Worm (Caenorhabditis elegans) whole organism, L4 larva: Measurements from ENCODE around the gene spe-10.

Experiments used
- F44E2.7 ChIP-seq: fragments of 200-800 bp; sonication (Bioruptor generic); IDR thresholded peaks from 2 replicates; pipeline ENCODE4 v2.1.2; 2022; ENCODE audit warnings: missing genetic modification characterization, missing compliant biosample characterization
- F49E8.2 ChIP-seq: sonication (generic microtip); optimal IDR thresholded peaks from 2 replicates; lab custom pipeline; 2016; ENCODE audit warnings: missing compliant biosample characterization, mild to moderate bottlenecking, missing genetic modification characterization, borderline replicate concordance
- T20F7.1 ChIP-seq: fragments of 200-800 bp; sonication (Bioruptor generic); optimal IDR thresholded peaks from 2 replicates; lab custom pipeline; 2018; ENCODE audit warnings: mild to moderate bottlenecking, missing genetic modification characterization, missing compliant biosample characterization
- T26A8.4 ChIP-seq: fragments of 200-800 bp; sonication (Bioruptor generic); IDR thresholded peaks from 2 replicates; pipeline ENCODE4 v1.3.6; 2022; ENCODE audit warnings: missing genetic modification characterization, missing compliant biosample characterization
- Y105C5A.15 ChIP-seq: fragments of 200-800 bp; sonication (Bioruptor generic); IDR thresholded peaks from 2 replicates; pipeline ENCODE4 v1.3.6; 2022; ENCODE audit warnings: missing genetic modification characterization, missing compliant biosample characterization
- Y48G9A.11 ChIP-seq: fragments of 200-800 bp; sonication (Bioruptor generic); IDR thresholded peaks from 2 replicates; pipeline ENCODE4 v1.3.6; 2022; ENCODE audit warnings: missing genetic modification reagents, missing genetic modification characterization, missing compliant biosample characterization
- Y75B8A.6 ChIP-seq: fragments of 200-800 bp; sonication (Bioruptor generic); IDR thresholded peaks from 2 replicates; pipeline ENCODE4 v1.3.6; 2022; ENCODE audit warnings: missing genetic modification reagents, missing genetic modification characterization, missing compliant biosample characterization
- ZK337.2 ChIP-seq: fragments of 200-800 bp; sonication (Bioruptor generic); IDR thresholded peaks from 2 replicates; pipeline ENCODE4 v1.3.6; 2022; ENCODE audit warnings: missing genetic modification reagents, missing genetic modification characterization, missing compliant biosample characterization
- ZK546.5 ChIP-seq, 2 experiments: sonication (generic microtip); optimal IDR thresholded peaks; 2 replicates each; lab custom pipeline; 2017; ENCODE audit warnings: missing biosample characterization in 2 of 2, missing genetic modification characterization in 2 of 2
- aha-1 ChIP-seq: fragments of 150-350 bp; peaks from one replicate; lab custom pipeline; 2014; ENCODE audit warnings: missing biosample characterization, missing genetic modification characterization
- aly-2 ChIP-seq: sonication (generic microtip); optimal IDR thresholded peaks from 2 replicates; lab custom pipeline; 2018; ENCODE audit warnings: missing biosample characterization, missing genetic modification characterization
- ama-1 ChIP-seq: fragments of 150-350 bp; optimal IDR thresholded peaks from 2 replicates; lab custom pipeline; 2014; ENCODE audit warnings: inconsistent platforms, mixed read lengths
- arid-1 ChIP-seq: fragments of 200-800 bp; sonication (Bioruptor generic); conservative IDR thresholded peaks from 2 replicates; pipeline ENCODE4 v1.3.6; 2022; ENCODE audit warnings: missing genetic modification reagents, missing genetic modification characterization, missing compliant biosample characterization
- attf-4 ChIP-seq: sonication (generic microtip); optimal IDR thresholded peaks from 3 replicates; lab custom pipeline; 2017; ENCODE audit warnings: missing biosample characterization, missing genetic modification characterization
- ceh-28 ChIP-seq: fragments of 150-350 bp; optimal IDR thresholded peaks from 2 replicates; lab custom pipeline; 2014; ENCODE audit warnings: missing biosample characterization, missing genetic modification reagents, missing genetic modification characterization
- ces-1 ChIP-seq: fragments of 150-350 bp; sonication (generic microtip); optimal IDR thresholded peaks from 4 replicates; lab custom pipeline; 2014; ENCODE audit warnings: missing biosample characterization, missing genetic modification reagents, missing genetic modification characterization
- cey-2 ChIP-seq: sonication (generic microtip); optimal IDR thresholded peaks from 3 replicates; lab custom pipeline; 2017; ENCODE audit warnings: missing genetic modification characterization, mild to moderate bottlenecking, missing compliant biosample characterization, antibody characterized with exemption, borderline replicate concordance; ENCODE audit not compliant: insufficient read depth
- ctbp-1 ChIP-seq: fragments of 200-800 bp; sonication (Bioruptor generic); IDR thresholded peaks from 2 replicates; pipeline ENCODE4 v1.3.6; 2022; ENCODE audit warnings: missing genetic modification reagents, missing genetic modification characterization, missing compliant biosample characterization
- daf-16 ChIP-seq, 3 experiments: sonication (generic microtip); optimal IDR thresholded peaks; 2 replicates each; lab custom pipeline; 2016 to 2017; ENCODE audit warnings: missing genetic modification characterization in 3 of 3, missing genetic modification reagents in 3 of 3, mild to moderate bottlenecking in 2 of 3, missing compliant biosample characterization in 2 of 3, missing biosample characterization in 1 of 3, moderate library complexity in 1 of 3
- dmd-6 ChIP-seq: fragments of 200-800 bp; sonication (Bioruptor generic); IDR thresholded peaks from 2 replicates; pipeline ENCODE4 v1.3.6; 2022; ENCODE audit warnings: missing genetic modification reagents, missing genetic modification characterization, missing compliant biosample characterization
- dmd-8 ChIP-seq: fragments of 200-800 bp; sonication (Bioruptor generic); IDR thresholded peaks from 2 replicates; pipeline ENCODE4 v1.3.6; 2022; ENCODE audit warnings: missing genetic modification characterization, missing compliant biosample characterization
- dpl-1 ChIP-seq: fragments of 150-350 bp; optimal IDR thresholded peaks from 2 replicates; lab custom pipeline; 2014; ENCODE audit warnings: missing biosample characterization, missing genetic modification reagents, missing genetic modification characterization
- duxl-1 ChIP-seq: sonication (generic microtip); optimal IDR thresholded peaks from 2 replicates; lab custom pipeline; 2016; ENCODE audit warnings: mild to moderate bottlenecking, missing genetic modification characterization, moderate library complexity, missing compliant biosample characterization; ENCODE audit not compliant: poor library complexity
- dve-1 ChIP-seq: sonication (generic microtip); optimal IDR thresholded peaks from 2 replicates; lab custom pipeline; 2017; ENCODE audit warnings: antibody characterized with exemption, mild to moderate bottlenecking, missing genetic modification characterization, missing compliant biosample characterization; ENCODE audit not compliant: insufficient read depth
- egl-27 ChIP-seq: sonication (generic microtip); optimal IDR thresholded peaks from 3 replicates; lab custom pipeline; 2017; ENCODE audit warnings: missing biosample characterization, missing genetic modification reagents, missing genetic modification characterization
- gei-8 ChIP-seq: fragments of 200-800 bp; sonication (Bioruptor generic); optimal IDR thresholded peaks from 2 replicates; lab custom pipeline; 2018; ENCODE audit warnings: mild to moderate bottlenecking, missing genetic modification characterization, missing compliant biosample characterization
- hmg-1.1 ChIP-seq: fragments of 200-800 bp; sonication (Bioruptor generic); IDR thresholded peaks from 2 replicates; pipeline ENCODE4 v1.3.6; 2022; ENCODE audit warnings: missing genetic modification reagents, missing genetic modification characterization, missing compliant biosample characterization
- jun-1 ChIP-seq: fragments of 150-350 bp; optimal IDR thresholded peaks from 2 replicates; lab custom pipeline; 2014; ENCODE audit warnings: missing biosample characterization, missing genetic modification reagents, missing genetic modification characterization
- lin-13 ChIP-seq: fragments of 150-350 bp; optimal IDR thresholded peaks from 2 replicates; lab custom pipeline; 2014; ENCODE audit warnings: missing biosample characterization, missing genetic modification reagents, missing genetic modification characterization
- lin-38 ChIP-seq: fragments of 200-800 bp; sonication (Bioruptor generic); IDR thresholded peaks from 2 replicates; pipeline ENCODE4 v1.3.6; 2022; ENCODE audit warnings: missing genetic modification reagents, missing genetic modification characterization, missing compliant biosample characterization
- lin-39 ChIP-seq: fragments of 150-350 bp; optimal IDR thresholded peaks from 2 replicates; lab custom pipeline; 2014; ENCODE audit warnings: missing biosample characterization, missing genetic modification reagents, missing genetic modification characterization
- lir-3 ChIP-seq: sonication (generic microtip); optimal IDR thresholded peaks from 2 replicates; lab custom pipeline; 2016; ENCODE audit warnings: mild to moderate bottlenecking, missing genetic modification characterization, missing compliant biosample characterization
- lsy-2 ChIP-seq, 2 experiments: fragments of 150-350 bp in 1 of 2; sonication (generic microtip) in 1 of 2; optimal IDR thresholded peaks; 2 replicates each; lab custom pipeline; 2014 to 2017; ENCODE audit warnings: missing biosample characterization in 2 of 2, missing genetic modification characterization in 2 of 2
- mdl-1 ChIP-seq, 2 experiments: fragments of 150-350 bp in 1 of 2; sonication (generic microtip) in 1 of 2; optimal IDR thresholded peaks; 2 replicates each; lab custom pipeline; 2014 to 2017; ENCODE audit warnings: missing biosample characterization in 2 of 2, missing genetic modification characterization in 2 of 2
- mes-2 ChIP-seq: sonication (generic microtip); optimal IDR thresholded peaks from 2 replicates; lab custom pipeline; 2016; ENCODE audit warnings: missing genotype, mild to moderate bottlenecking, missing genetic modification characterization, missing compliant biosample characterization; ENCODE audit not compliant: poor library complexity, severe bottlenecking
- mxl-3 ChIP-seq: fragments of 200-800 bp; sonication (Bioruptor generic); optimal IDR thresholded peaks from 2 replicates; lab custom pipeline; 2018; ENCODE audit warnings: mild to moderate bottlenecking, missing genetic modification characterization, missing compliant biosample characterization
- nhr-102 ChIP-seq: sonication (generic microtip); optimal IDR thresholded peaks from 2 replicates; lab custom pipeline; 2016; ENCODE audit warnings: mild to moderate bottlenecking, missing genetic modification characterization, moderate library complexity, missing compliant biosample characterization
- nhr-111 ChIP-seq: fragments of 200-800 bp; sonication (Bioruptor generic); optimal IDR thresholded peaks from 2 replicates; lab custom pipeline; 2018; ENCODE audit warnings: mild to moderate bottlenecking, missing genetic modification characterization, missing compliant biosample characterization
- nhr-25 ChIP-seq: sonication (generic microtip); optimal IDR thresholded peaks from 2 replicates; lab custom pipeline; 2017; ENCODE audit warnings: missing genetic modification characterization, mild to moderate bottlenecking, missing compliant biosample characterization, antibody characterized with exemption, moderate library complexity, borderline replicate concordance; ENCODE audit not compliant: insufficient read depth
- nhr-76 ChIP-seq: fragments of 150-350 bp; optimal IDR thresholded peaks from 2 replicates; lab custom pipeline; 2014; ENCODE audit warnings: missing biosample characterization, missing genetic modification characterization
- nhr-77 ChIP-seq: fragments of 150-350 bp; optimal IDR thresholded peaks from 2 replicates; lab custom pipeline; 2014; ENCODE audit warnings: missing biosample characterization, missing genetic modification characterization
- rbr-2 ChIP-seq: sonication (generic microtip); optimal IDR thresholded peaks from 2 replicates; lab custom pipeline; 2016; ENCODE audit warnings: missing genotype, missing genetic modification characterization, missing compliant biosample characterization
- sdz-12 ChIP-seq: fragments of 200-800 bp; sonication (Bioruptor generic); optimal IDR thresholded peaks from 2 replicates; lab custom pipeline; 2018; ENCODE audit warnings: mild to moderate bottlenecking, missing genetic modification characterization, missing compliant biosample characterization
- snpc-4 ChIP-seq: fragments of 150-350 bp; optimal IDR thresholded peaks from 2 replicates; lab custom pipeline; 2014; ENCODE audit warnings: missing biosample characterization, missing genetic modification characterization
- spr-3 ChIP-seq: fragments of 200-800 bp; sonication (Bioruptor generic); optimal IDR thresholded peaks from 2 replicates; lab custom pipeline; 2018; ENCODE audit warnings: mild to moderate bottlenecking, missing genetic modification characterization, missing compliant biosample characterization
- tra-1 ChIP-seq: fragments of 200-800 bp; sonication (Bioruptor generic); IDR thresholded peaks from 2 replicates; pipeline ENCODE4 v1.3.6; 2022; ENCODE audit warnings: missing genetic modification reagents, missing genetic modification characterization, missing compliant biosample characterization
- unc-62 ChIP-seq, 3 experiments: fragments of 150-350 bp in 1 of 3; sonication (generic microtip); optimal IDR thresholded peaks in 2 of 3; peaks in 1 of 3; 1 replicate in 1 of 3; 2 replicates in 2 of 3; lab custom pipeline; 2014 to 2017; ENCODE audit warnings: missing biosample characterization in 3 of 3, missing genetic modification characterization in 3 of 3, missing genetic modification reagents in 3 of 3, missing genotype in 1 of 3
- ztf-11 ChIP-seq: fragments of 150-350 bp; optimal IDR thresholded peaks from 2 replicates; lab custom pipeline; 2014; ENCODE audit warnings: missing biosample characterization, missing genetic modification characterization
- ztf-7 ChIP-seq: fragments of 150-350 bp; optimal IDR thresholded peaks from 2 replicates; lab custom pipeline; 2014; ENCODE audit warnings: missing biosample characterization, missing genetic modification characterization

The spe-10 gene

DNA sequence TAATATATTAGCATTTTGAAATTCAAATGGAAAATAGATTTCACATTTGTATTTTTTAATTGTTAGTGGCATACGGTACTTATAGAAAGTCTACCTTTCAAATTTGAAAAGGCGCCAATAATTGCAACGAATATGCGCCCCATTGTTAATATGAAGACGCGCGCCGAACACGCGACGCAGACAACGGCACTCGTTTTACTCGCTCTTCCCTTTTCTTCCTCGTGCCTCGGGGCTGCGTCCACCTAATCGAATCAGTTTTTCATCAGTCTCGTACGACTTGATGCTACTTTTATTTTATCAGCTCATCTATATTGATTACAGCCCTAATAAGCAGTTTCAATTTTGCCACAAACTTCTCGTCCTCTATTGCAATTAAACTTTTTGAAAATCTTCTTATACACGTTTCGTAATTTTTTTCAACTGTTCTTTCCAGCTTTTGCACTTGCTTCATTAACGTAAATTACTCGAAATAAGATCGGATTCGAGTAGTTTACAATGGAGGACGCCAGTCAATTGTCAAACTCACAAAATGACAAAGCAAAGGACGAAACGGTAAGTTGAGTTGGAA lies 22.1 kb upstream of the spe-10 start, which contains the start of gene cash-1 (continued):
- TF ChIP-seq T26A8.4 (GFP tag; lab: Robert Waterston, UW) (no peak), dpl-1 (GFP tag; lab: Kevin White, UChicago) (peak; percentile 81), lin-38 (GFP tag; lab: Robert Waterston, UW) (peak; percentile 89), egl-27 (no peak), nhr-76 (tag; lab: Kevin White, UChicago) (no peak), Y105C5A.15 (GFP tag; lab: Robert Waterston, UW) (no peak), rbr-2 (tag; lab: Kevin White, UChicago) (peak; percentile 46), lin-13 (peak; percentile 66), nhr-77 (tag; lab: Kevin White, UChicago) (peak; percentile 29), aly-2 (tag; lab: Kevin White, UChicago) (no peak), lir-3 (tag; lab: Kevin White, UChicago) (no peak), T20F7.1 (GFP tag; lab: Kevin White, UChicago) (peak; percentile 1), dmd-6 (GFP tag; lab: Robert Waterston, UW) (peak; percentile 56), Y48G9A.11 (GFP tag; lab: Robert Waterston, UW) (no peak), duxl-1 (no peak), mdl-1 (tag; optimal IDR thresholded peaks at IDR 0.05; lab: Kevin White, UChicago) (peak in 1 of 2 experiments; percentile 82), ces-1 (GFP tag; lab: Kevin White, UChicago) (peak; percentile 65), F49E8.2 (tag; lab: Kevin White, UChicago) (no peak), dmd-8 (GFP tag; lab: Robert Waterston, UW) (no peak), attf-4 (tag; lab: Kevin White, UChicago) (no peak), gei-8 (GFP tag; lab: Kevin White, UChicago) (no peak), hmg-1.1 (GFP tag; lab: Robert Waterston, UW) (peak; percentile 41; the same call in 1 of the 2 replicates), ztf-11 (tag; lab: Kevin White, UChicago) (no peak), nhr-102 (tag; lab: Kevin White, UChicago) (no peak), cey-2 (no peak), ZK337.2 (no peak), nhr-111 (GFP tag; lab: Kevin White, UChicago) (no peak), ama-1 (lab: Kevin White, UChicago) (no peak), ztf-7 (tag; lab: Kevin White, UChicago) (peak; percentile 13), unc-62 (GFP tag; optimal IDR thresholded peaks at IDR 0.05 in 1 of 2; lab: Kevin White, UChicago) (peak in 1 of 2 experiments; percentile 61), unc-62 (tag; optimal IDR thresholded peaks at IDR 0.05; lab: Kevin White, UChicago) (no peak), mxl-3 (GFP tag; lab: Kevin White, UChicago) (peak; percentile 83), dve-1 (tag; lab: Kevin White, UChicago) (peak; percentile 80), spr-3 (no peak), nhr-25 (tag; lab: Kevin White, UChicago) (peak; percentile 25), tra-1 (GFP tag; lab: Robert Waterston, UW) (no peak), arid-1 (GFP tag; lab: Robert Waterston, UW) (0 out of 2 replicates have a peak, but pooled peaks have one; percentile 30), aha-1 (tag; lab: Kevin White, UChicago) (peak; percentile 97), ceh-28 (tag; lab: Kevin White, UChicago) (no peak), lsy-2 (tag; optimal IDR thresholded peaks at IDR 0.05; lab: Kevin White, UChicago) (peak in 1 of 2 experiments; percentile 72), mes-2 (tag; lab: Kevin White, UChicago) (peak; percentile 89), Y75B8A.6 (GFP tag; lab: Robert Waterston, UW) (no peak), ctbp-1 (GFP tag; lab: Robert Waterston, UW) (no peak), ZK546.5 (tag; optimal IDR thresholded peaks at IDR 0.05; lab: Kevin White, UChicago) (no peak), sdz-12 (GFP tag; lab: Kevin White, UChicago) (no peak), snpc-4 (tag; lab: Kevin White, UChicago) (no peak), daf-16 (GFP tag; optimal IDR thresholded peaks at IDR 0.05; lab: Kevin White, UChicago) (no peak), daf-16 (tag; optimal IDR thresholded peaks at IDR 0.05; lab: Kevin White, UChicago) (peak; percentile 42), F44E2.7 (no peak), lin-39 (tag; lab: Kevin White, UChicago) (no peak), jun-1 (tag; lab: Kevin White, UChicago) (no peak)
